Worm (Caenorhabditis elegans): ENCODE data around the gene slcf-2.
A peak's percentile ranks its signal among the peaks of the same experiment; 100 is the strongest.

slcf-2 gene

DNA sequence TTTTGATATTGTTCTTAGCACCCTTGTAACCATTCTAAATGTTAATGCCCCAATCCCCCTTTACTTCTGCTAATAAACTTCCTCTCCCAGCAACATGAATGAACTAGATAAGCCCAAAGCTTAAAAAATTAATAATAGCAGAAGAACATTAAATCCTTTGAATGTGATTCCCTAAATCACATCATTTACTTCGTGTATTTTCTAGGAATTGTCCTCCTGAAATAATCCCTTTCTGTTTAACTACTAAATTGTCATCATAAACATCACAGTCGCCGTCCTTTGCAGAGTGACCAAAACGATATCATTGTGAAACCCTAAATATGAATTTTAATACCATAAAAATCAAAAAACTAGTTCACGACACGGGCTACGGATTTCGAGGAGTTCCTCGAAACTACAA, 22.4 kb downstream of the slcf-2 start:
- TF ChIP-seq tbx-8 (GFP tag; optimal IDR thresholded peaks at IDR 0.05) = no peak
- no peak for TF ChIP-seq ham-2 (GFP tag; optimal IDR thresholded peaks at IDR 0.05)
- no peak for TF ChIP-seq sptf-1 (tag; optimal IDR thresholded peaks at IDR 0.05)
- no peak for TF ChIP-seq nhr-2 (tag; optimal IDR thresholded peaks at IDR 0.05)
- TF ChIP-seq lsy-2 (tag; optimal IDR thresholded peaks at IDR 0.05) = no peak
- TF ChIP-seq mep-1 (tag; optimal IDR thresholded peaks at IDR 0.05) = no peak
- TF ChIP-seq ceh-39 (tag; optimal IDR thresholded peaks at IDR 0.05) = no peak
- TF ChIP-seq zip-8 (tag; optimal IDR thresholded peaks at IDR 0.05) = no peak
- TF ChIP-seq unc-62 (GFP tag; optimal IDR thresholded peaks at IDR 0.05) = no peak
- TF ChIP-seq nhr-237 (tag; optimal IDR thresholded peaks at IDR 0.05) = no peak
- TF ChIP-seq cnd-1 (tag; optimal IDR thresholded peaks at IDR 0.05) = no peak
- no peak for TF ChIP-seq ceh-43 (GFP tag; optimal IDR thresholded peaks at IDR 0.05)

DNA sequence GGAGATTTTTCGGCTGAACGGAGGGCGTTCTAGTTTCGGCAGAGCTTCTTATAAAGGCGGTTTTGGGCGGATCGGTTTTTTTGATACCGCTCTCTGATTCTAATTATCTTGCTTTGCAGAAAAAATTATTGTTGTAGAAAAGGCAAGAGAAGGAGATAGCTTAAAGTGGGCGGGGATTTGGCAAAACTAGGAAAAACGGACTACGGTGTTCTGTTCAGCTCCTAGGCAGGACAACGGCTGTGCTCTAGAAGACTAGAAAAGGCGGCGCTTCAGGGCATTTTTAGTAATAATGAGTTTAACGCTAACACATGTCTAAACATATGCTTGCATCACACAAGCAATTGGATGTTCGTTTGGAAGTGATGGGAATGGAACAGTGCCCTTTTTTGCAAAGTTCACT, 25.4 kb downstream of the slcf-2 start, which contains the start of gene C04F6.7:
TSS of gene C04F6.7 (minus strand) at position 101 of the 400 bp plus-strand sequence.
- TF ChIP-seq ham-2 (GFP tag; optimal IDR thresholded peaks at IDR 0.05) (no peak), mls-2 (tag; optimal IDR thresholded peaks at IDR 0.05) (no peak), nhr-76 (tag; optimal IDR thresholded peaks at IDR 0.05) (no peak), flh-1 (GFP tag; optimal IDR thresholded peaks at IDR 0.05) (no peak), M03D4.4 (tag; optimal IDR thresholded peaks at IDR 0.05) (no peak), elt-1 (tag; optimal IDR thresholded peaks at IDR 0.05; ENCODE audit: borderline replicate concordance, insufficient read depth) (no peak), ceh-43 (GFP tag; optimal IDR thresholded peaks at IDR 0.05) (no peak), mep-1 (tag; optimal IDR thresholded peaks at IDR 0.05) (no peak), ceh-83 (GFP tag; optimal IDR thresholded peaks at IDR 0.05) (no peak)

ce11 chrX:3424516-3424915, 30.9 kb downstream of the slcf-2 start, which contains the start of gene ZK813.6:
ZK813.6 (plus strand) TSS chrX:3424816.
- TF ChIP-seq ham-2 (GFP tag; optimal IDR thresholded peaks at IDR 0.05) (no peak), lin-13 (tag; optimal IDR thresholded peaks at IDR 0.05) (no peak), cnd-1 (tag; optimal IDR thresholded peaks at IDR 0.05) (no peak), nhr-12 (tag; optimal IDR thresholded peaks at IDR 0.05) (no peak), zip-8 (tag; optimal IDR thresholded peaks at IDR 0.05) (no peak), unc-62 (GFP tag; optimal IDR thresholded peaks at IDR 0.05) (no peak), elt-3 (tag; optimal IDR thresholded peaks at IDR 0.05) (no peak), sem-2 (GFP tag; optimal IDR thresholded peaks at IDR 0.05) (no peak), mep-1 (tag; optimal IDR thresholded peaks at IDR 0.05) (no peak), unc-120 (tag; optimal IDR thresholded peaks at IDR 0.05; ENCODE audit: poor library complexity, severe bottlenecking) (no peak), pha-4 (tag; optimal IDR thresholded peaks at IDR 0.05) (no peak), lin-32 (GFP tag; optimal IDR thresholded peaks at IDR 0.05) (no peak), tbx-8 (GFP tag; optimal IDR thresholded peaks at IDR 0.05) (no peak), blmp-1 (tag; optimal IDR thresholded peaks at IDR 0.05) (no peak), mab-5 (tag; optimal IDR thresholded peaks at IDR 0.05) (no peak), lsy-2 (tag; optimal IDR thresholded peaks at IDR 0.05) (no peak), bed-3 (GFP tag; optimal IDR thresholded peaks at IDR 0.05) (no peak), snpc-4 (tag; optimal IDR thresholded peaks at IDR 0.05) (no peak), ceh-43 (GFP tag; optimal IDR thresholded peaks at IDR 0.05) (no peak), sptf-1 (tag; optimal IDR thresholded peaks at IDR 0.05) (no peak)

ce11 chrX:3429122-3429521, 35.5 kb downstream of the slcf-2 start:
- TF ChIP-seq ces-1 (GFP tag; optimal IDR thresholded peaks at IDR 0.05) = peak; percentile 53
- no peak for TF ChIP-seq sem-2 (GFP tag; optimal IDR thresholded peaks at IDR 0.05)

DNA sequence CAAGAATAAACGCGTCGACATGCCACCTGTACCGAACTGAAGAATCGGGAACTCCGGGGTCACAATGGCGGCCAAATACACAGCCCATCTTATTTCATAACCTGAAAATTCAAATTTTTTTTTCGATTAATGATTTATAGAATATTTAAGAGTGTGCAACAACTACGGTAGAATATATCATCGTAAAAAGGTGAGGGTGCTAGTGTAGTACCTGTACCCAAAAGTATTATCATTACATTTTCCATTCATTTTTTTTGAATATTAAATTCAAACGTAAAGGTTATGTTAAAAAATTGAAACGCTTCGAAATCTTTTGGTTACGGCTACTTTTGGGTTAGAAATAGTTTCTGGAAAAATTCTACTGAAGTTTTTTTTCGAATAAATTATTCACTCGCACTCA, 36.4 kb downstream of the slcf-2 start, which contains the start of gene ZK813.4:
TSS of gene ZK813.4 (minus strand) at position 101 of the 400 bp plus-strand sequence.
- no peak for TF ChIP-seq M03D4.4 (tag; optimal IDR thresholded peaks at IDR 0.05)
- no peak for TF ChIP-seq unc-39 (tag; optimal IDR thresholded peaks at IDR 0.05)
- no peak for TF ChIP-seq snpc-4 (tag; optimal IDR thresholded peaks at IDR 0.05)
- no peak for TF ChIP-seq hlh-1 (tag; optimal IDR thresholded peaks at IDR 0.05)
- no peak for TF ChIP-seq blmp-1 (tag; optimal IDR thresholded peaks at IDR 0.05)
- no peak for TF ChIP-seq ztf-11 (tag; optimal IDR thresholded peaks at IDR 0.05)
- TF ChIP-seq drap-1 (GFP tag; optimal IDR thresholded peaks at IDR 0.05) = no peak
- no peak for TF ChIP-seq nhr-237 (tag; optimal IDR thresholded peaks at IDR 0.05)
- no peak for TF ChIP-seq ceh-83 (GFP tag; optimal IDR thresholded peaks at IDR 0.05)
- no peak for TF ChIP-seq tbx-8 (GFP tag; optimal IDR thresholded peaks at IDR 0.05)
- TF ChIP-seq ham-2 (GFP tag; optimal IDR thresholded peaks at IDR 0.05) = no peak
- no peak for TF ChIP-seq unc-62 (GFP tag; optimal IDR thresholded peaks at IDR 0.05)
- TF ChIP-seq unc-120 (tag; optimal IDR thresholded peaks at IDR 0.05; ENCODE audit: poor library complexity, severe bottlenecking) = no peak
- TF ChIP-seq elt-1 (tag; optimal IDR thresholded peaks at IDR 0.05; ENCODE audit: borderline replicate concordance, insufficient read depth) = no peak
- TF ChIP-seq nhr-28 (tag; optimal IDR thresholded peaks at IDR 0.05) = no peak
- TF ChIP-seq elt-3 (tag; optimal IDR thresholded peaks at IDR 0.05) = no peak
- no peak for TF ChIP-seq lsy-2 (tag; optimal IDR thresholded peaks at IDR 0.05)
- TF ChIP-seq mep-1 (tag; optimal IDR thresholded peaks at IDR 0.05) = no peak

All from whole organism, mixed stage, embryonic.